Worm (Caenorhabditis elegans) whole organism, L3 larva: Measurements from ENCODE around the gene C28H8.8.

Experiments used
- R02D3.7 ChIP-seq: fragments of 150-350 bp; optimal IDR thresholded peaks from 2 replicates; lab custom pipeline; 2014; ENCODE audit warnings: missing biosample characterization, missing genetic modification characterization
- ZK546.5 ChIP-seq: sonication (generic microtip); optimal IDR thresholded peaks from 2 replicates; lab custom pipeline; 2017; ENCODE audit warnings: missing biosample characterization, missing genetic modification characterization
- ama-1 ChIP-seq: fragments of 150-350 bp; optimal IDR thresholded peaks from 2 replicates; lab custom pipeline; 2018
- ceh-82 ChIP-seq: fragments of 150-350 bp; optimal IDR thresholded peaks from 2 replicates; lab custom pipeline; 2014; ENCODE audit warnings: missing biosample characterization, missing genetic modification characterization
- ceh-9 ChIP-seq: sonication (generic microtip); optimal IDR thresholded peaks from 2 replicates; lab custom pipeline; 2018; ENCODE audit warnings: missing biosample characterization, missing genetic modification characterization
- daf-12 ChIP-seq: fragments of 150-350 bp; optimal IDR thresholded peaks from 2 replicates; lab custom pipeline; 2014; ENCODE audit warnings: missing biosample characterization, missing genetic modification reagents, missing genetic modification characterization
- egl-27 ChIP-seq: sonication (generic microtip); optimal IDR thresholded peaks from 4 replicates; lab custom pipeline; 2017; ENCODE audit warnings: missing biosample characterization, missing genetic modification reagents, missing genetic modification characterization
- egl-5 ChIP-seq: fragments of 150-350 bp; optimal IDR thresholded peaks from 2 replicates; lab custom pipeline; 2017; ENCODE audit warnings: missing biosample characterization, missing genetic modification reagents, missing genetic modification characterization, inconsistent platforms
- elt-1 ChIP-seq: fragments of 150-350 bp; optimal IDR thresholded peaks from 2 replicates; lab custom pipeline; 2014; ENCODE audit warnings: missing biosample characterization, missing genetic modification characterization
- elt-2 ChIP-seq: sonication (generic microtip); optimal IDR thresholded peaks from 2 replicates; lab custom pipeline; 2016; ENCODE audit warnings: missing genetic modification reagents, mild to moderate bottlenecking, missing genetic modification characterization, missing compliant biosample characterization
- elt-3 ChIP-seq, 3 experiments: fragments of 150-350 bp in 1 of 3; sonication (generic microtip) in 2 of 3; optimal IDR thresholded peaks; 2 replicates in 2 of 3; 4 replicates in 1 of 3; lab custom pipeline; 2014 to 2017; ENCODE audit warnings: missing biosample characterization in 3 of 3, missing genetic modification characterization in 3 of 3
- eor-1 ChIP-seq, 2 experiments: fragments of 150-350 bp; optimal IDR thresholded peaks; 2 replicates each; lab custom pipeline; 2014 to 2018; ENCODE audit warnings: missing biosample characterization in 2 of 2, missing genetic modification characterization in 2 of 2
- fkh-10 ChIP-seq: sonication (generic microtip); optimal IDR thresholded peaks from 2 replicates; lab custom pipeline; 2017; ENCODE audit warnings: missing biosample characterization, missing genetic modification reagents, missing genetic modification characterization
- fkh-2 ChIP-seq: fragments of 150-350 bp; optimal IDR thresholded peaks from 2 replicates; lab custom pipeline; 2014; ENCODE audit warnings: missing biosample characterization, missing genetic modification reagents, missing genetic modification characterization
- hmg-11 ChIP-seq: sonication (generic microtip); optimal IDR thresholded peaks from 2 replicates; lab custom pipeline; 2016; ENCODE audit warnings: missing genetic modification characterization, missing compliant biosample characterization
- jun-1 ChIP-seq: fragments of 150-350 bp; optimal IDR thresholded peaks from 2 replicates; lab custom pipeline; 2014; ENCODE audit warnings: missing biosample characterization, missing genetic modification reagents, missing genetic modification characterization
- lin-15B ChIP-seq: fragments of 150-350 bp; optimal IDR thresholded peaks from 2 replicates; lab custom pipeline; 2014; ENCODE audit warnings: missing biosample characterization, missing genetic modification characterization
- mdl-1 ChIP-seq: fragments of 150-350 bp; optimal IDR thresholded peaks from 2 replicates; lab custom pipeline; 2014; ENCODE audit warnings: missing biosample characterization, missing genetic modification characterization
- mml-1 ChIP-seq: fragments of 150-350 bp; sonication (generic microtip); optimal IDR thresholded peaks from 3 replicates; lab custom pipeline; 2014; ENCODE audit warnings: missing biosample characterization, missing genetic modification characterization
- nfya-1 ChIP-seq: sonication (generic microtip); optimal IDR thresholded peaks from 2 replicates; lab custom pipeline; 2017; ENCODE audit warnings: missing genetic modification characterization, mild to moderate bottlenecking, missing compliant biosample characterization, antibody characterized with exemption, moderate library complexity; ENCODE audit not compliant: insufficient read depth
- nhr-11 ChIP-seq: fragments of 150-350 bp; optimal IDR thresholded peaks from 2 replicates; lab custom pipeline; 2014; ENCODE audit warnings: missing biosample characterization, missing genetic modification characterization
- nhr-12 ChIP-seq: fragments of 150-350 bp; optimal IDR thresholded peaks from 2 replicates; lab custom pipeline; 2014; ENCODE audit warnings: missing biosample characterization, missing genetic modification characterization
- nhr-23 ChIP-seq: fragments of 150-350 bp; optimal IDR thresholded peaks from 2 replicates; lab custom pipeline; 2014; ENCODE audit warnings: missing biosample characterization, missing genetic modification reagents, missing genetic modification characterization
- nhr-25 ChIP-seq: sonication (generic microtip); optimal IDR thresholded peaks from 2 replicates; lab custom pipeline; 2017; ENCODE audit warnings: missing biosample characterization, missing genetic modification characterization
- nhr-28 ChIP-seq: fragments of 150-350 bp; optimal IDR thresholded peaks from 2 replicates; lab custom pipeline; 2014; ENCODE audit warnings: missing biosample characterization, missing genetic modification characterization
- nhr-43 ChIP-seq: sonication (generic microtip); optimal IDR thresholded peaks from 2 replicates; lab custom pipeline; 2016; ENCODE audit warnings: mild to moderate bottlenecking, missing genetic modification characterization, missing compliant biosample characterization; ENCODE audit not compliant: poor library complexity, severe bottlenecking
- nhr-67 ChIP-seq: fragments of 150-350 bp; optimal IDR thresholded peaks from 2 replicates; lab custom pipeline; 2014; ENCODE audit warnings: missing biosample characterization, missing genetic modification characterization
- nhr-76 ChIP-seq: fragments of 150-350 bp; sonication (generic microtip); optimal IDR thresholded peaks from 5 replicates; lab custom pipeline; 2014; ENCODE audit warnings: missing biosample characterization, missing genetic modification characterization
- nhr-77 ChIP-seq: fragments of 150-350 bp; optimal IDR thresholded peaks from 2 replicates; lab custom pipeline; 2014; ENCODE audit warnings: missing biosample characterization, missing genetic modification characterization
- pha-4 ChIP-seq: fragments of 150-350 bp; optimal IDR thresholded peaks from 2 replicates; lab custom pipeline; 2014; ENCODE audit warnings: missing biosample characterization, missing genetic modification reagents, missing genetic modification characterization
- pqm-1 ChIP-seq: fragments of 150-350 bp; optimal IDR thresholded peaks from 2 replicates; lab custom pipeline; 2017; ENCODE audit warnings: missing biosample characterization, missing genetic modification characterization, inconsistent platforms
- sea-2 ChIP-seq: fragments of 150-350 bp; sonication (generic microtip); optimal IDR thresholded peaks from 4 replicates; lab custom pipeline; 2014; ENCODE audit warnings: missing biosample characterization, missing genetic modification reagents, missing genetic modification characterization
- skn-1 ChIP-seq: fragments of 150-350 bp; optimal IDR thresholded peaks from 2 replicates; lab custom pipeline; 2014; ENCODE audit warnings: missing biosample characterization, missing genetic modification characterization
- tbx-2 ChIP-seq: sonication (generic microtip); optimal IDR thresholded peaks from 2 replicates; lab custom pipeline; 2016; ENCODE audit warnings: mild to moderate bottlenecking, missing genetic modification characterization, missing compliant biosample characterization
- unc-39 ChIP-seq: sonication (generic microtip); optimal IDR thresholded peaks from 4 replicates; lab custom pipeline; 2017; ENCODE audit warnings: missing biosample characterization, missing genetic modification characterization
- unc-62 ChIP-seq: fragments of 150-350 bp; sonication (generic microtip); optimal IDR thresholded peaks from 4 replicates; lab custom pipeline; 2014; ENCODE audit warnings: missing biosample characterization, missing genetic modification reagents, missing genetic modification characterization
- zag-1 ChIP-seq: fragments of 150-350 bp; optimal IDR thresholded peaks from 2 replicates; lab custom pipeline; 2014; ENCODE audit warnings: missing biosample characterization, missing genetic modification characterization
- ztf-11 ChIP-seq: fragments of 150-350 bp; optimal IDR thresholded peaks from 2 replicates; lab custom pipeline; 2014; ENCODE audit warnings: missing biosample characterization, missing genetic modification characterization
- ztf-4 ChIP-seq: fragments of 150-350 bp; optimal IDR thresholded peaks from 2 replicates; lab custom pipeline; 2014; ENCODE audit warnings: missing biosample characterization, missing genetic modification characterization

C28H8.8 gene

DNA sequence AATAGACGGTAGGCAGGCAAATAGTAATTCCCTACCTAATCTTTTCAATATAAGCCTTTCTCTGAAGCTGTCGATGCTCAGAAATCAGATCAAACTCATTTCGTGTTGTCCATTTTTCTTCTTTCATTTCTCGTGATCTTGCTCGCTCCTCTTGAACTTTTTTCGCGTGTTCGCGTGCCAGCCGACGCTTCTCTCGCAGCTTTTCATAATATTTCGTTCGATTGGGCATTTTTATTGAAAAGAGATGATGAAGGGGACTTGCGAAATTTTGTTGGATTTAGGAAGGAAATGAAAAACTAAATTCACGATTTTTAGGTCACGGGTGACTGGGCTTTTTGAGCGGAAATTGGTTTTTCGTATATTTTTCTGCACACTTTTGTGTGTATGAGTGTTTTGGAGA lies 48.4 kb upstream of the C28H8.8 start, which contains the start of gene EGAP1.1:
EGAP1.1 (minus strand) TSS at position 229 of the 400 bp plus-strand sequence.
- TF ChIP-seq nfya-1: peak; percentile 4
- TF ChIP-seq sea-2: no peak

DNA sequence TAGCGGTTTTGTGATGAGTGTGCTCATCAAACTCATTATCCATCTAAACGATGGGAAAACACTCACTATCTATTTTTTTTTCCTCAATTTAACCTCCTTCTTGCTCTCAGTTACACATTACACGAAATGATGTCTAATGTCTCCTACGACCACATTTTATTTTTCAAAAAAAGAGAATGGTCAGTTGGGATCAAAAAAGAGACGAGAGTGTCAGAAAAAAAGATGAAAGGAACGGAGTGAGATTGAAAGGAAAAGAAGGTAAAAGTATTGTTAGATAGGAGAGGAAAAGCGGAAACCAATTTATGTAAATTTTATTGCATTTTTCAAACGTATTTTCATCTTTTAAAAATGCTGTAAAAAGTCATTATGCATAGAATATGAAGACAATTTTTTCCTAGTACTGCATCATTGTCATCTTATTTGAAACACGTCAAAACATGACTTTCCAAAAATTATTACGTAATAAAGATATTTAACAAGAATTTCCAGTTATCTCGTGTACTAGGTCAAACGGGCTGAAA lies 45.6 kb upstream of the C28H8.8 start:
- TF ChIP-seq mml-1 (tag; lab: Kevin White, UChicago) (no peak), nhr-28 (tag; lab: Kevin White, UChicago) (no peak), elt-3 (tag; optimal IDR thresholded peaks at IDR 0.05; lab: Kevin White, UChicago) (no peak), ztf-4 (no peak), R02D3.7 (no peak), nhr-67 (tag; lab: Kevin White, UChicago) (no peak), nhr-23 (tag; lab: Kevin White, UChicago) (no peak), nhr-12 (tag; lab: Kevin White, UChicago) (no peak), fkh-10 (peak; percentile 56), elt-2 (tag; lab: Kevin White, UChicago) (no peak), mdl-1 (no peak), zag-1 (no peak), egl-27 (tag; lab: Kevin White, UChicago) (no peak), egl-5 (tag; lab: Kevin White, UChicago) (peak; percentile 41)

DNA sequence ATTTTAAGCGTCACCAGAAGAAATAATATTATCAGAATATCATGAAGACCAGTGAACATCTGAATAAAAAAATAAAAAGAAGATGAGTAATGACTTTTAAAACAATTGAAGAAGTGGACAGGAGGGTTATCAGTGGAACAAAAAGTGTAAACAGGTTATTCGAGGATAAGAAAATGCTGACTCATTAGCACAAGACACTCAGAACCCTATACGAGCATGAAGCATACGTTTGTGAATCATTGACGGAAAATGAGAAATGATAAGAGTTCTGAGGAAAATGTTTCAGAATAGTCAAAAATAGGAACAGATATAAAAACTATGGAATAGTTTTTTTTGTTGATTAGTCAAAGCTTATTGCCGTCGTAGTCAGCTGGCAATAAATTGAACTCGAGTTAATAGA lies 44.3 kb upstream of the C28H8.8 start, which contains the start of gene zmp-1:
zmp-1 (minus strand) TSS at position 101 of the 400 bp plus-strand sequence.
- no peak for TF ChIP-seq ZK546.5
- no peak for TF ChIP-seq nhr-28 (tag; lab: Kevin White, UChicago)
- no peak for TF ChIP-seq nhr-77 (tag; lab: Kevin White, UChicago)
- no peak for TF ChIP-seq skn-1 (tag; lab: Kevin White, UChicago)
- no peak for TF ChIP-seq nhr-76 (tag; lab: Kevin White, UChicago)
- no peak for TF ChIP-seq ceh-9 (tag; lab: Kevin White, UChicago)
- no peak for TF ChIP-seq nhr-25 (tag; lab: Kevin White, UChicago)
- no peak for TF ChIP-seq egl-27 (tag; lab: Kevin White, UChicago)
- TF ChIP-seq ceh-82: no peak
- TF ChIP-seq mml-1 (tag; lab: Kevin White, UChicago): no peak
- TF ChIP-seq elt-3 (tag; optimal IDR thresholded peaks at IDR 0.05; lab: Kevin White, UChicago): no peak
- no peak for TF ChIP-seq ama-1
- no peak for TF ChIP-seq nhr-11 (tag; lab: Kevin White, UChicago)
- TF ChIP-seq nhr-23 (tag; lab: Kevin White, UChicago): no peak
- TF ChIP-seq elt-1 (tag; lab: Kevin White, UChicago): no peak
- no peak for TF ChIP-seq fkh-2
- TF ChIP-seq unc-39 (tag; lab: Kevin White, UChicago): no peak
- TF ChIP-seq fkh-10: no peak
- TF ChIP-seq, all 47 proteins: peak for 0

DNA sequence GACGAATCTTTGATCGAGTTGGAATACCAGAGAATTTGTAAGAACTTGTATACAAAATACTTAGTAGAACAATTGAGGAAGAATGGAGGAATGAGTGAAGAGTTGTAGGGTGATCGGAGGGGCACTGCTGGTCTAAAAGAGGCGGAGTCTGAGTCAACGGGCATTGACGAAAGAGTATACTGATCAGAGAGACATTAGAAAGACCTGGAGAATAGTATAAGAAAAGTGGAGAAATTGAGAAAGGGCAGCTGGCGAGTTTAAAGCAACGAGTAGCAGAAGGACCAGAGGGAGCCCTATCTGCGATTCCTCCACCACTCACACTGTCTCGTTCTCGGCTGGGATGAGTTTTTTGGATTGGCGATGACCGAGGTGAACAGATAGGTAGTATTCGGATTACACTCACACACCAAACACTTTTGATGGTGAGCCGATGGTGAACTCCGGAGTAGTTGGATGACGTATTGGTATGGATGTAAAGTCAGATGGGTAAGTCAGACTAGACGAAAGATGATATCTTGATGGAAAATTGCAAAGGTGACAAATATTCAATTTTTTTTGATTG lies 42.9 kb upstream of the C28H8.8 start, which contains the start of gene EGAP1.5:
EGAP1.5 (plus strand) TSS at position 289 of the 562 bp plus-strand sequence.
- TF ChIP-seq pqm-1 (tag; lab: Kevin White, UChicago): no peak
- peak; percentile 20 for TF ChIP-seq nfya-1
- TF ChIP-seq pha-4 (tag; lab: Kevin White, UChicago): no peak
- TF ChIP-seq ztf-11 (tag; lab: Kevin White, UChicago): no peak
- no peak for TF ChIP-seq sea-2
- TF ChIP-seq elt-3 (tag; optimal IDR thresholded peaks at IDR 0.05; lab: Kevin White, UChicago): no peak

DNA sequence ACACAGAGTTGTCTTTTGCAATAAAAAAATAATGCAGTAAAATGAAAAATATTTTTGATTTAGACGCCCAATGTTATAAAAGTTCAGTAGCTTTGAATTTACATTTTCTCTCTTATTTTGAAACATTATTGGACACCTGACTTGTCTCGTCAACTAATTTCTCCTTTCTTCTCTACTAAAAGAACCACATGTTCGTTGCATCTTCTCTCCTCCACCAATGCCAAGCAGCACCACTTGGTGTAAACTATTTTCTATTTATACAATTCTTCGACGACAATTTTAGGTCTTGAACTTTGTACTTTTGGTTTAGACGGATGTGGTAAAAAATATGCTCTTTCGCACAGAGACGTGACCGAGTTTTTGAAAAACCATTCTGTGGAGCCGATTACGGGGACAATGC lies 42.1 kb upstream of the C28H8.8 start:
- TF ChIP-seq nfya-1: peak; percentile 30
- TF ChIP-seq eor-1 (tag; optimal IDR thresholded peaks at IDR 0.05; lab: Kevin White, UChicago): no peak

DNA sequence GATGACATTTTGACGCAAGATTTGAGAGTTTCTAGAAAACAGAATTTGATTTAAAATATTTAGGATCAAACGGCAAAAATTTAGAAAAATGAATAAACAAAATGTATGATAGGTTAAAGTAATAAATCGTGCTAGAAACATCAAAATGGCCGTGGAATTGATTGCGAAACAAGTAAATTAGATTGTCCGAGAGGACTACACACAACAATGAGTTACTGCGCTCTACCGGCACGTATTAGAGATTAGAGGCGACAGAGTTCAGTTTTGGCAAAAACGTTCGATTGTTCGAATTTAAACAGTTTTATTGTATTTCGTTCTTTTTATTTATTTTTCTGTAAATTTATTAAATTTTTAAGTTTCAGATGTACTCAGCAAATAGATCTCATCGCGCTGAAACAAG lies 37.1 kb upstream of the C28H8.8 start, which contains the start of the genes dnc-2 and bcl-7:
dnc-2 (minus strand) TSS at position 33 of the 400 bp plus-strand sequence.
bcl-7 (plus strand) TSS at position 363 of the 400 bp plus-strand sequence.
- no peak for TF ChIP-seq daf-12
- peak; percentile 37 for TF ChIP-seq nhr-43 (tag; lab: Kevin White, UChicago)
- TF ChIP-seq tbx-2 (tag; lab: Kevin White, UChicago): no peak
- no peak for TF ChIP-seq ZK546.5
- no peak for TF ChIP-seq nhr-76 (tag; lab: Kevin White, UChicago)
- peak; percentile 64 for TF ChIP-seq nfya-1
- TF ChIP-seq egl-5 (tag; lab: Kevin White, UChicago): no peak
- TF ChIP-seq unc-62 (GFP tag; lab: Kevin White, UChicago): no peak
- no peak for TF ChIP-seq unc-39 (tag; lab: Kevin White, UChicago)
- peak; percentile 21 for TF ChIP-seq pqm-1 (tag; lab: Kevin White, UChicago)
- no peak for TF ChIP-seq ztf-11 (tag; lab: Kevin White, UChicago)
- no peak for TF ChIP-seq ztf-4
- TF ChIP-seq lin-15B: peak; percentile 82
- no peak for TF ChIP-seq elt-3 (tag; optimal IDR thresholded peaks at IDR 0.05; lab: Kevin White, UChicago)
- TF ChIP-seq nhr-23 (tag; lab: Kevin White, UChicago): peak; percentile 59
- no peak for TF ChIP-seq ceh-9 (tag; lab: Kevin White, UChicago)
- TF ChIP-seq elt-1 (tag; lab: Kevin White, UChicago): no peak
- TF ChIP-seq hmg-11 (tag; lab: Kevin White, UChicago): peak; percentile 62
- peak; percentile 82 for TF ChIP-seq pha-4 (tag; lab: Kevin White, UChicago)
- TF ChIP-seq elt-2 (tag; lab: Kevin White, UChicago): peak; percentile 16
- TF ChIP-seq mdl-1: no peak
- no peak for TF ChIP-seq fkh-2
- no peak for TF ChIP-seq jun-1
- peak; percentile 49 for TF ChIP-seq nhr-25 (tag; lab: Kevin White, UChicago)
- TF ChIP-seq fkh-10: no peak
